Worm (Caenorhabditis elegans) whole organism, L1 larva: ENCODE measurements around the gene F08D12.7.

Experiments
- ama-1 ChIP-seq: fragments of 150-350 bp; optimal IDR thresholded peaks from 2 replicates; lab custom pipeline; 2014
- egl-27 ChIP-seq, 2 experiments: fragments of 150-350 bp in 1 of 2; sonication (generic microtip); optimal IDR thresholded peaks; 3 replicates each; lab custom pipeline; 2017 to 2018; ENCODE audit warnings: missing biosample characterization in 2 of 2, missing genetic modification characterization in 2 of 2, missing genetic modification reagents in 2 of 2
- mdl-1 ChIP-seq, 2 experiments: fragments of 150-350 bp; optimal IDR thresholded peaks; 2 replicates each; lab custom pipeline; 2014 to 2017; ENCODE audit warnings: missing biosample characterization in 2 of 2, missing genetic modification characterization in 2 of 2, inconsistent platforms in 1 of 2
- pag-3 ChIP-seq: sonication (generic microtip); optimal IDR thresholded peaks from 2 replicates; lab custom pipeline; 2017; ENCODE audit warnings: missing genetic modification characterization, mild to moderate bottlenecking, missing compliant biosample characterization, antibody characterized with exemption, borderline replicate concordance; ENCODE audit not compliant: insufficient read depth
- rnt-1 ChIP-seq: sonication (generic microtip); optimal IDR thresholded peaks from 2 replicates; lab custom pipeline; 2016; ENCODE audit warnings: mild to moderate bottlenecking, missing genetic modification characterization, moderate library complexity, missing compliant biosample characterization
- snpc-4 ChIP-seq: fragments of 150-350 bp; optimal IDR thresholded peaks from 2 replicates; lab custom pipeline; 2014; ENCODE audit warnings: missing biosample characterization, missing genetic modification characterization
- sptf-1 ChIP-seq: fragments of 150-350 bp; optimal IDR thresholded peaks from 2 replicates; lab custom pipeline; 2014; ENCODE audit warnings: missing biosample characterization, missing genetic modification characterization
- unc-62 ChIP-seq: fragments of 150-350 bp; optimal IDR thresholded peaks from 2 replicates; lab custom pipeline; 2014; ENCODE audit warnings: missing biosample characterization, missing genetic modification reagents, missing genetic modification characterization

DNA sequence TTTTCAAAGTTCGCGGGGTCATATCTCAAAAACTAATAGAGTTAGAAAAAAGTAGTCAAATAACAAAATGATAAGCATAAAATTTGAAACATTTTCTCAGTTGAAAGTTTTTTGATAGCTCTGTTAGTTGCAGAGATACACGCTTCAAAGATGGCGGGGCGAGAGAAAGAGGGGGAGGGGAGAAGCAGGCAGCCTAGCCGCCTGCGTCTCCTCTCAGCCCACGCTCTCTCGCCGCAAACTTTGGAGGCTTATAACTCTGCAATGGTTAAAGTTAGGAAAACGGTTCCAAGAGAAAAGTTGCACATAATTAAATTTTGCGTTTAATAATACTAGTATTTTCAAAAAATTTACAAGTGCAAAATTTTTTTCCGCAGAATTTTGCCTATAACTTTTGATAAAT, 32.8 kb upstream of the F08D12.7 start:
- TF ChIP-seq rnt-1 (tag; lab: Kevin White, UChicago) (no peak), egl-27 (tag; optimal IDR thresholded peaks at IDR 0.05; lab: Kevin White, UChicago) (no peak), pag-3 (tag; lab: Kevin White, UChicago) (no peak), mdl-1 (tag; optimal IDR thresholded peaks at IDR 0.05; lab: Kevin White, UChicago) (no peak), sptf-1 (tag; lab: Kevin White, UChicago) (no peak), ama-1 (no peak), snpc-4 (no peak), unc-62 (GFP tag; lab: Kevin White, UChicago) (no peak)
